Fruit fly (Drosophila melanogaster) whole organism, pupa: ENCODE data around the gene CG32086.

Experiments
- CG12605 ChIP-seq: fragments of 200-800 bp; sonication (Bioruptor generic); IDR thresholded peaks from 2 replicates; pipeline ENCODE4 v1.3.6; 2022; ENCODE audit warnings: missing biosample characterization, missing genetic modification characterization
- CG13204 ChIP-seq: fragments of 200-800 bp; sonication (Bioruptor generic); optimal IDR thresholded peaks from 2 replicates; lab custom pipeline; 2018; ENCODE audit warnings: missing biosample characterization, mild to moderate bottlenecking, missing genetic modification characterization, moderate library complexity
- CG32121 ChIP-seq: fragments of 200-800 bp; sonication (Bioruptor generic); IDR thresholded peaks from 2 replicates; pipeline ENCODE4 v1.3.6; 2022; ENCODE audit warnings: missing biosample characterization, missing genetic modification characterization
- CG8159 ChIP-seq: fragments of 200-800 bp; sonication (Bioruptor generic); optimal IDR thresholded peaks from 3 replicates; lab custom pipeline; 2018; ENCODE audit warnings: missing biosample characterization, mild to moderate bottlenecking, missing genetic modification characterization, moderate library complexity
- CG9948 ChIP-seq: fragments of 200-800 bp; sonication (Bioruptor generic); optimal IDR thresholded peaks from 2 replicates; lab custom pipeline; 2018; ENCODE audit warnings: missing biosample characterization, mild to moderate bottlenecking, missing genetic modification characterization, moderate library complexity

- TF ChIP-seq CG12605 (GFP tag; lab: Robert Waterston, UW) = no peak
- no peak for TF ChIP-seq CG9948 (tag; lab: Kevin White, UChicago)
- no peak for TF ChIP-seq CG13204 (GFP tag; lab: Kevin White, UChicago)
- TF ChIP-seq CG32121 = no peak
- no peak for TF ChIP-seq CG8159 (tag; lab: Kevin White, UChicago)
Measured at dm6 chr3L:11627819-11628483, 44.1 kb upstream of the CG32086 start, which contains the start of gene Apt1.
